Worm (Caenorhabditis elegans) whole organism, mixed stage, embryonic: ENCODE results near the gene srh-269.

ENCODE experiments used
- blmp-1 ChIP-seq: fragments of 150-350 bp; optimal IDR thresholded peaks from 2 replicates; lab custom pipeline; 2014; ENCODE audit warnings: missing biosample characterization, missing genetic modification characterization
- ces-1 ChIP-seq: fragments of 150-350 bp; optimal IDR thresholded peaks from 2 replicates; lab custom pipeline; 2014; ENCODE audit warnings: missing biosample characterization, missing genetic modification reagents, missing genetic modification characterization
- drap-1 ChIP-seq: fragments of 200-800 bp; sonication (Bioruptor generic); optimal IDR thresholded peaks from 3 replicates; lab custom pipeline; 2018; ENCODE audit warnings: mild to moderate bottlenecking, missing genetic modification characterization, missing compliant biosample characterization
- elt-3 ChIP-seq: fragments of 150-350 bp; optimal IDR thresholded peaks from 2 replicates; lab custom pipeline; 2014; ENCODE audit warnings: missing biosample characterization, missing genetic modification characterization
- lin-13 ChIP-seq: fragments of 150-350 bp; optimal IDR thresholded peaks from 2 replicates; lab custom pipeline; 2014; ENCODE audit warnings: missing biosample characterization, missing genetic modification characterization
- mep-1 ChIP-seq: fragments of 150-350 bp; optimal IDR thresholded peaks from 2 replicates; lab custom pipeline; 2017; ENCODE audit warnings: missing biosample characterization, missing genetic modification reagents, missing genetic modification characterization, inconsistent platforms
- nhr-28 ChIP-seq: fragments of 150-350 bp; optimal IDR thresholded peaks from 2 replicates; lab custom pipeline; 2014; ENCODE audit warnings: missing biosample characterization, missing genetic modification characterization
- nhr-76 ChIP-seq: sonication (generic microtip); optimal IDR thresholded peaks from 2 replicates; lab custom pipeline; 2017; ENCODE audit warnings: missing biosample characterization, missing genetic modification characterization
- pha-4 ChIP-seq: fragments of 150-350 bp; optimal IDR thresholded peaks from 2 replicates; lab custom pipeline; 2018; ENCODE audit warnings: missing biosample characterization, missing genetic modification reagents, missing genetic modification characterization
- sem-2 ChIP-seq: fragments of 200-800 bp; sonication (Bioruptor generic); optimal IDR thresholded peaks from 2 replicates; lab custom pipeline; 2018; ENCODE audit warnings: mild to moderate bottlenecking, missing genetic modification characterization, missing compliant biosample characterization
- snpc-4 ChIP-seq: fragments of 150-350 bp; optimal IDR thresholded peaks from 2 replicates; lab custom pipeline; 2014; ENCODE audit warnings: missing biosample characterization, missing genetic modification characterization

- TF ChIP-seq pha-4 (tag; lab: Kevin White, UChicago) (no peak), mep-1 (no peak), drap-1 (GFP tag; lab: Kevin White, UChicago) (no peak), elt-3 (tag; lab: Kevin White, UChicago) (no peak), lin-13 (no peak), ces-1 (GFP tag; lab: Kevin White, UChicago) (no peak), blmp-1 (tag; lab: Kevin White, UChicago) (no peak), snpc-4 (tag; lab: Kevin White, UChicago) (no peak), sem-2 (GFP tag; lab: Kevin White, UChicago) (no peak), nhr-76 (tag; lab: Kevin White, UChicago) (no peak), nhr-28 (tag; lab: Kevin White, UChicago) (no peak)
Observed at ce11 chrV:16599835-16600234, 8.0 kb upstream of the srh-269 start.
